Worm (Caenorhabditis elegans) whole organism, early embryonic: Measurements from ENCODE around the gene srd-15.

Source experiments
- B0310.2 ChIP-seq: sonication (generic microtip); optimal IDR thresholded peaks from 2 replicates; lab custom pipeline; 2016; ENCODE audit warnings: mild to moderate bottlenecking, missing genetic modification characterization, missing compliant biosample characterization
- F13C5.2 ChIP-seq: sonication (generic microtip); optimal IDR thresholded peaks from 2 replicates; lab custom pipeline; 2017; ENCODE audit warnings: mild to moderate bottlenecking, missing genetic modification characterization, inconsistent platforms, missing compliant biosample characterization
- aly-1 ChIP-seq: sonication (generic microtip); optimal IDR thresholded peaks from 2 replicates; lab custom pipeline; 2016; ENCODE audit warnings: missing genetic modification characterization, missing compliant biosample characterization
- ama-1 ChIP-seq: fragments of 150-350 bp; optimal IDR thresholded peaks from 2 replicates; lab custom pipeline; 2014
- ceh-13 ChIP-seq: fragments of 200-800 bp; sonication (Bioruptor generic); optimal IDR thresholded peaks from 2 replicates; lab custom pipeline; 2018; ENCODE audit warnings: mild to moderate bottlenecking, missing genetic modification characterization, missing compliant biosample characterization
- ceh-36 ChIP-seq: sonication (generic microtip); optimal IDR thresholded peaks from 2 replicates; lab custom pipeline; 2016; ENCODE audit warnings: missing genetic modification characterization, inconsistent platforms, missing compliant biosample characterization
- ets-7 ChIP-seq: sonication (generic microtip); optimal IDR thresholded peaks from 2 replicates; lab custom pipeline; 2016; ENCODE audit warnings: missing genotype, missing genetic modification characterization, missing compliant biosample characterization
- flt-1 ChIP-seq: fragments of 200-800 bp; sonication (Bioruptor generic); IDR thresholded peaks from 2 replicates; pipeline ENCODE4 v1.3.6; 2022; ENCODE audit warnings: missing genetic modification characterization, missing compliant biosample characterization
- hmbx-1 ChIP-seq: sonication (generic microtip); optimal IDR thresholded peaks from 2 replicates; lab custom pipeline; 2016; ENCODE audit warnings: mild to moderate bottlenecking, missing genetic modification characterization, missing compliant biosample characterization
- hmg-4 ChIP-seq: fragments of 200-800 bp; sonication (Bioruptor generic); optimal IDR thresholded peaks from 2 replicates; lab custom pipeline; 2018; ENCODE audit warnings: mild to moderate bottlenecking, missing genetic modification characterization, missing compliant biosample characterization
- hnd-1 ChIP-seq: sonication (generic microtip); optimal IDR thresholded peaks from 2 replicates; lab custom pipeline; 2016; ENCODE audit warnings: missing genetic modification characterization, missing compliant biosample characterization
- pes-1 ChIP-seq: fragments of 200-800 bp; sonication (Bioruptor generic); IDR thresholded peaks from 2 replicates; pipeline ENCODE4 v1.3.6; 2022; ENCODE audit warnings: missing genetic modification reagents, missing genetic modification characterization, missing compliant biosample characterization
- scrt-1 ChIP-seq: fragments of 200-800 bp; sonication (Bioruptor generic); IDR thresholded peaks from 2 replicates; pipeline ENCODE4 v1.3.6; 2022; ENCODE audit warnings: missing genetic modification characterization, missing compliant biosample characterization
- sea-1 ChIP-seq: fragments of 200-800 bp; sonication (Bioruptor generic); conservative IDR thresholded peaks from 2 replicates; pipeline ENCODE4 v1.3.6; 2022; ENCODE audit warnings: missing genetic modification characterization, missing compliant biosample characterization
- tbx-11 ChIP-seq: fragments of 200-800 bp; sonication (Bioruptor generic); IDR thresholded peaks from 2 replicates; pipeline ENCODE4 v1.3.6; 2022; ENCODE audit warnings: missing genetic modification characterization, missing compliant biosample characterization
- tbx-37 ChIP-seq: fragments of 200-800 bp; sonication (Bioruptor generic); conservative IDR thresholded peaks from 2 replicates; pipeline ENCODE4 v1.3.6; 2022; ENCODE audit warnings: missing genetic modification reagents, missing genetic modification characterization, missing compliant biosample characterization
- tra-4 ChIP-seq: sonication (generic microtip); optimal IDR thresholded peaks from 2 replicates; lab custom pipeline; 2017; ENCODE audit warnings: missing genetic modification characterization, missing compliant biosample characterization

Gene srd-15

ce11 chrV:5943167-5943566 lies 37.0 kb upstream of the srd-15 start, which contains the start of gene pst-1:
TSS of gene pst-1 (plus strand) at chrV:5943467.
- no peak for TF ChIP-seq ama-1 (lab: Kevin White, UChicago)
- TF ChIP-seq tra-4 (tag; lab: Kevin White, UChicago): no peak
- no peak for TF ChIP-seq tbx-37 (GFP tag; lab: Robert Waterston, UW)
- no peak for TF ChIP-seq B0310.2 (tag; lab: Kevin White, UChicago)
- no peak for TF ChIP-seq hmg-4 (GFP tag; lab: Kevin White, UChicago)
- TF ChIP-seq ceh-13 (GFP tag; lab: Kevin White, UChicago): no peak
- TF ChIP-seq F13C5.2 (tag; lab: Kevin White, UChicago): no peak
- TF ChIP-seq hnd-1: no peak
- TF ChIP-seq scrt-1 (GFP tag; lab: Robert Waterston, UW): no peak
- no peak for TF ChIP-seq tbx-11 (GFP tag; lab: Robert Waterston, UW)
- TF ChIP-seq ets-7 (tag; lab: Kevin White, UChicago): no peak
- no peak for TF ChIP-seq pes-1 (GFP tag; lab: Robert Waterston, UW)
- no peak for TF ChIP-seq hmbx-1
- no peak for TF ChIP-seq ceh-36
- TF ChIP-seq sea-1 (GFP tag; lab: Robert Waterston, UW): no peak
- no peak for TF ChIP-seq aly-1 (tag; lab: Kevin White, UChicago)
- TF ChIP-seq flt-1: no peak

- no peak for TF ChIP-seq sea-1 (GFP tag; lab: Robert Waterston, UW)
- no peak for TF ChIP-seq scrt-1 (GFP tag; lab: Robert Waterston, UW)
- no peak for TF ChIP-seq ama-1 (lab: Kevin White, UChicago)
- no peak for TF ChIP-seq pes-1 (GFP tag; lab: Robert Waterston, UW)
These were observed 33.4 kb upstream of the srd-15 start, which contains the start of gene syf-3 for ce11 chrV:5939503-5940072. TSS of gene syf-3 (plus strand) at chrV:5940022.

- no peak for TF ChIP-seq flt-1
- TF ChIP-seq ceh-13 (GFP tag; lab: Kevin White, UChicago): no peak
- TF ChIP-seq ama-1 (lab: Kevin White, UChicago): no peak
- no peak for TF ChIP-seq ets-7 (tag; lab: Kevin White, UChicago)
- no peak for TF ChIP-seq tbx-11 (GFP tag; lab: Robert Waterston, UW)
- TF ChIP-seq hmg-4 (GFP tag; lab: Kevin White, UChicago): no peak
- TF ChIP-seq scrt-1 (GFP tag; lab: Robert Waterston, UW): no peak
These were observed 30.5 kb upstream of the srd-15 start, which contains the start of the genes M03F8.5 and M03F8.7 for ce11 chrV:5936691-5937090. TSS of gene M03F8.5 (minus strand) at chrV:5936791. TSS of gene M03F8.7 (plus strand) at chrV:5936939.

ce11 chrV:5930588-5930987 lies 24.4 kb upstream of the srd-15 start, which contains the start of gene galt-1:
TSS of gene galt-1 (plus strand) at chrV:5930905.
- TF ChIP-seq aly-1 (tag; lab: Kevin White, UChicago) (no peak), hnd-1 (no peak), hmg-4 (GFP tag; lab: Kevin White, UChicago) (no peak), tbx-11 (GFP tag; lab: Robert Waterston, UW) (no peak), B0310.2 (tag; lab: Kevin White, UChicago) (no peak), sea-1 (GFP tag; lab: Robert Waterston, UW) (no peak), F13C5.2 (tag; lab: Kevin White, UChicago) (no peak)

- TF ChIP-seq tbx-37 (GFP tag; lab: Robert Waterston, UW): no peak
- no peak for TF ChIP-seq F13C5.2 (tag; lab: Kevin White, UChicago)
- no peak for TF ChIP-seq ama-1 (lab: Kevin White, UChicago)
- no peak for TF ChIP-seq ets-7 (tag; lab: Kevin White, UChicago)
- TF ChIP-seq hmbx-1: no peak
- no peak for TF ChIP-seq aly-1 (tag; lab: Kevin White, UChicago)
- no peak for TF ChIP-seq B0310.2 (tag; lab: Kevin White, UChicago)
- no peak for TF ChIP-seq tbx-11 (GFP tag; lab: Robert Waterston, UW)
- TF ChIP-seq sea-1 (GFP tag; lab: Robert Waterston, UW): no peak
- TF ChIP-seq ceh-36: no peak
- TF ChIP-seq ceh-13 (GFP tag; lab: Kevin White, UChicago): no peak
- no peak for TF ChIP-seq tra-4 (tag; lab: Kevin White, UChicago)
- TF ChIP-seq hnd-1: no peak
- TF ChIP-seq scrt-1 (GFP tag; lab: Robert Waterston, UW): no peak
- no peak for TF ChIP-seq pes-1 (GFP tag; lab: Robert Waterston, UW)
- TF ChIP-seq hmg-4 (GFP tag; lab: Kevin White, UChicago): no peak
- TF ChIP-seq flt-1: no peak
These were observed 21.9 kb upstream of the srd-15 start for ce11 chrV:5928006-5928405.

ce11 chrV:5927347-5927746 lies 21.2 kb upstream of the srd-15 start, which contains the start of gene srsx-17:
TSS of gene srsx-17 (plus strand) at chrV:5927647.
- TF ChIP-seq hmbx-1 (no peak), hnd-1 (no peak), ceh-13 (GFP tag; lab: Kevin White, UChicago) (no peak), tbx-37 (GFP tag; lab: Robert Waterston, UW) (no peak)

ce11 chrV:5922236-5922635 lies 16.1 kb upstream of the srd-15 start, which contains the start of gene srsx-18:
TSS of gene srsx-18 (plus strand) at chrV:5922536.
- TF ChIP-seq aly-1 (tag; lab: Kevin White, UChicago): no peak
- no peak for TF ChIP-seq hnd-1
- no peak for TF ChIP-seq flt-1
- no peak for TF ChIP-seq scrt-1 (GFP tag; lab: Robert Waterston, UW)
- TF ChIP-seq hmg-4 (GFP tag; lab: Kevin White, UChicago): no peak
- no peak for TF ChIP-seq B0310.2 (tag; lab: Kevin White, UChicago)
- TF ChIP-seq ama-1 (lab: Kevin White, UChicago): no peak
- no peak for TF ChIP-seq sea-1 (GFP tag; lab: Robert Waterston, UW)
- TF ChIP-seq ceh-36: no peak
- TF ChIP-seq ceh-13 (GFP tag; lab: Kevin White, UChicago): no peak
- no peak for TF ChIP-seq F13C5.2 (tag; lab: Kevin White, UChicago)
- no peak for TF ChIP-seq pes-1 (GFP tag; lab: Robert Waterston, UW)
- TF ChIP-seq tbx-37 (GFP tag; lab: Robert Waterston, UW): no peak
- TF ChIP-seq hmbx-1: no peak
- TF ChIP-seq tra-4 (tag; lab: Kevin White, UChicago): no peak
- no peak for TF ChIP-seq ets-7 (tag; lab: Kevin White, UChicago)
- TF ChIP-seq tbx-11 (GFP tag; lab: Robert Waterston, UW): no peak
